Worm (Caenorhabditis elegans) whole organism, L4/young adult: ENCODE data around the gene idpp-6.

ENCODE experiments used
- W03F9.2 ChIP-seq: fragments of 150-350 bp; optimal IDR thresholded peaks from 2 replicates; lab custom pipeline; 2014; ENCODE audit warnings: missing biosample characterization, missing genetic modification characterization
- dao-5 ChIP-seq: sonication (generic microtip); optimal IDR thresholded peaks from 2 replicates; lab custom pipeline; 2016; ENCODE audit warnings: missing genotype, missing genetic modification characterization, moderate library complexity, missing compliant biosample characterization

DNA sequence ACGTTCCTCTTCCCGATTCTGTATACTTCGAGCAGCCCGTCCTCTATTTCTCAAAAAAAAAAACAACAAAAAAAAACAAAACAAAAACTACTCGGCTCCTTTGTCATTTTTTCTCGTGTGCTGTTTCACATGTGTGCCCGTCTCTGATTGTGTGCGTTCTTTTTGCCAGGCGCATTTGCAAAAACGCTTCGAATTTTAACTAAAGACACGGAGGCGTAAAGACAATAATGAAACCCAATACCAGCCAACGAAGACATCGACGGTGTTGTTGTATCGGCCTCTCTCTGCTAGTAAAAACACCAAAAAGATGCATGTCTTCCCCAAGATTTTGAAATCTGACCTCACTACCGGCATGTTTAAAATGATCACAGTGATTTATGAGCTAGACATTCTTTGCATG, 36.1 kb upstream of the idpp-6 start:
- no peak for TF ChIP-seq W03F9.2 (tag; lab: Kevin White, UChicago)
- TF ChIP-seq dao-5, result no peak
